Fruit fly (Drosophila melanogaster) whole organism, embryonic: ENCODE data around the gene mmy.

Experiments
- BtbVII ChIP-seq: fragments of 200-800 bp; sonication (Bioruptor generic); optimal IDR thresholded peaks from 3 replicates; lab custom pipeline; 2017; ENCODE audit warnings: missing biosample characterization, mild to moderate bottlenecking, missing genetic modification characterization
- CG12219 ChIP-seq: fragments of 200-800 bp; sonication (Bioruptor generic); optimal IDR thresholded peaks from 3 replicates; lab custom pipeline; 2018; ENCODE audit warnings: missing biosample characterization, mild to moderate bottlenecking, missing genetic modification characterization
- CG1233 ChIP-seq: fragments of 200-800 bp; sonication (Bioruptor generic); optimal IDR thresholded peaks from 4 replicates; lab custom pipeline; 2018; ENCODE audit warnings: missing biosample characterization, mild to moderate bottlenecking, missing genetic modification characterization
- CG15011 ChIP-seq: fragments of 200-800 bp; sonication (Bioruptor generic); optimal IDR thresholded peaks from 3 replicates; lab custom pipeline; 2018; ENCODE audit warnings: missing biosample characterization, mild to moderate bottlenecking, missing genetic modification characterization
- CG15514 ChIP-seq: fragments of 200-800 bp; sonication (Bioruptor generic); optimal IDR thresholded peaks from 3 replicates; lab custom pipeline; 2017; ENCODE audit warnings: missing biosample characterization, missing genetic modification characterization, mild to moderate bottlenecking, moderate library complexity, missing genetic modification reagents
- CG17802 ChIP-seq: fragments of 200-800 bp; sonication (Bioruptor generic); optimal IDR thresholded peaks from 2 replicates; lab custom pipeline; 2018; ENCODE audit warnings: missing biosample characterization, mild to moderate bottlenecking, missing genetic modification characterization, moderate library complexity
- CG2116 ChIP-seq: fragments of 200-800 bp; sonication (Bioruptor generic); optimal IDR thresholded peaks from 3 replicates; lab custom pipeline; 2018; ENCODE audit warnings: missing biosample characterization, mild to moderate bottlenecking, missing genetic modification characterization
- CG31388 ChIP-seq: fragments of 200-800 bp; sonication (Bioruptor generic); optimal IDR thresholded peaks from 2 replicates; lab custom pipeline; 2016; ENCODE audit warnings: missing biosample characterization, missing genetic modification characterization
- CG42726 ChIP-seq: fragments of 200-800 bp; sonication (Bioruptor generic); IDR thresholded peaks from 2 replicates; pipeline ENCODE4 v1.3.6; 2022; ENCODE audit warnings: missing biosample characterization, missing genetic modification characterization; ENCODE audit not compliant: partially characterized antibody
- CG4404 ChIP-seq: fragments of 200-800 bp; sonication (Bioruptor generic); IDR thresholded peaks from 2 replicates; pipeline ENCODE4 v1.3.6; 2022; ENCODE audit warnings: missing biosample characterization, missing genetic modification characterization
- CG5953 ChIP-seq: fragments of 200-800 bp; sonication (Bioruptor generic); IDR thresholded peaks from 2 replicates; pipeline ENCODE4 v1.3.6; 2022; ENCODE audit warnings: missing biosample characterization, missing genetic modification characterization
- CG6654 ChIP-seq: fragments of 200-800 bp; sonication (Bioruptor generic); optimal IDR thresholded peaks from 2 replicates; lab custom pipeline; 2017; ENCODE audit warnings: missing biosample characterization, mild to moderate bottlenecking, missing genetic modification characterization
- CG6689 ChIP-seq: fragments of 200-800 bp; sonication (Bioruptor generic); IDR thresholded peaks from 2 replicates; pipeline ENCODE4 v1.3.6; 2022; ENCODE audit warnings: missing biosample characterization, missing genetic modification characterization
- CG6765 ChIP-seq: fragments of 200-800 bp; sonication (Bioruptor generic); optimal IDR thresholded peaks from 3 replicates; lab custom pipeline; 2017; ENCODE audit warnings: missing biosample characterization, mild to moderate bottlenecking, missing genetic modification characterization
- CG6813 ChIP-seq: fragments of 200-800 bp; sonication (Bioruptor generic); optimal IDR thresholded peaks from 2 replicates; lab custom pipeline; 2017; ENCODE audit warnings: missing biosample characterization, missing genetic modification characterization, mild to moderate bottlenecking, moderate library complexity, missing genetic modification reagents
- CG7271 ChIP-seq: fragments of 200-800 bp; sonication (Bioruptor generic); optimal IDR thresholded peaks from 2 replicates; lab custom pipeline; 2018; ENCODE audit warnings: missing biosample characterization, mild to moderate bottlenecking, missing genetic modification characterization, moderate library complexity
- CG9817 ChIP-seq: fragments of 200-800 bp; sonication (Bioruptor generic); optimal IDR thresholded peaks from 2 replicates; lab custom pipeline; 2018; ENCODE audit warnings: missing biosample characterization, mild to moderate bottlenecking, missing genetic modification characterization, moderate library complexity
- D19A ChIP-seq: fragments of 200-800 bp; optimal IDR thresholded peaks from 3 replicates; lab custom pipeline; 2019; ENCODE audit warnings: missing biosample characterization, mild to moderate bottlenecking, missing genetic modification characterization, moderate library complexity
- Dfd ChIP-seq, 2 experiments: fragments of >200 bp; optimal IDR thresholded peaks; 2 replicates each; lab custom pipeline; 2017; ENCODE audit warnings: missing biosample characterization in 2 of 2, missing genetic modification characterization in 2 of 2
- GATAe ChIP-seq: fragments of 200-800 bp; sonication (Bioruptor generic); conservative IDR thresholded peaks from 2 replicates; pipeline ENCODE4 v1.3.6; 2022; ENCODE audit warnings: missing biosample characterization, missing genetic modification characterization
- Gsc ChIP-seq: fragments of 200-800 bp; sonication (Bioruptor generic); IDR thresholded peaks from 2 replicates; pipeline ENCODE4 v1.3.6; 2022; ENCODE audit warnings: missing biosample characterization, missing genetic modification characterization
- HmgZ ChIP-seq: fragments of 200-800 bp; sonication (Bioruptor generic); optimal IDR thresholded peaks from 2 replicates; lab custom pipeline; 2018; ENCODE audit warnings: missing biosample characterization, mild to moderate bottlenecking, missing genetic modification characterization
- Hmx ChIP-seq: fragments of 200-800 bp; sonication (Bioruptor generic); optimal IDR thresholded peaks from 2 replicates; lab custom pipeline; 2016; ENCODE audit warnings: missing biosample characterization, missing genetic modification characterization
- Hr3 ChIP-seq: fragments of 200-800 bp; sonication (Bioruptor generic); optimal IDR thresholded peaks from 3 replicates; lab custom pipeline; 2016; ENCODE audit warnings: missing biosample characterization, missing genetic modification characterization
- MBD-R2 ChIP-seq: fragments of 200-800 bp; sonication (Bioruptor generic); IDR thresholded peaks from 2 replicates; pipeline ENCODE4 v1.3.6; 2022; ENCODE audit warnings: missing biosample characterization, missing genetic modification characterization
- Max ChIP-seq: fragments of 200-800 bp; sonication (Bioruptor generic); optimal IDR thresholded peaks from 2 replicates; lab custom pipeline; 2016; ENCODE audit warnings: missing biosample characterization, mild to moderate bottlenecking, missing genetic modification characterization
- NfI ChIP-seq: fragments of 200-800 bp; sonication (Bioruptor generic); optimal IDR thresholded peaks from 3 replicates; lab custom pipeline; 2018; ENCODE audit warnings: missing biosample characterization, mild to moderate bottlenecking, missing genetic modification characterization, moderate library complexity
- Opbp ChIP-seq: fragments of 200-800 bp; sonication (Bioruptor generic); IDR thresholded peaks from 3 replicates; pipeline ENCODE4 v1.3.6; 2022; ENCODE audit warnings: missing biosample characterization, missing genetic modification characterization; ENCODE audit not compliant: partially characterized antibody
- Rx ChIP-seq: fragments of 200-800 bp; sonication (Bioruptor generic); IDR thresholded peaks from 2 replicates; pipeline ENCODE4 v1.3.6; 2022; ENCODE audit warnings: missing biosample characterization, missing genetic modification characterization
- ap ChIP-seq: fragments of 200-800 bp; sonication (Bioruptor generic); IDR thresholded peaks from 2 replicates; pipeline ENCODE4 v1.3.6; 2022; ENCODE audit warnings: missing biosample characterization, missing genetic modification characterization
- ara ChIP-seq: fragments of 200-800 bp; sonication (Bioruptor generic); IDR thresholded peaks from 2 replicates; pipeline ENCODE4 v1.3.6; 2022; ENCODE audit warnings: missing biosample characterization, missing genetic modification characterization
- caup ChIP-seq: fragments of 200-800 bp; sonication (Bioruptor generic); optimal IDR thresholded peaks from 3 replicates; lab custom pipeline; 2017; ENCODE audit warnings: missing biosample characterization, mild to moderate bottlenecking, missing genetic modification characterization, moderate library complexity; ENCODE audit not compliant: severe bottlenecking
- eve ChIP-seq, 2 experiments: fragments of >200 bp; optimal IDR thresholded peaks; 2 replicates each; lab custom pipeline; 2017; ENCODE audit warnings: missing biosample characterization in 2 of 2, missing genetic modification characterization in 2 of 2
- fd3F ChIP-seq: fragments of 200-800 bp; sonication (Bioruptor generic); optimal IDR thresholded peaks from 2 replicates; lab custom pipeline; 2018; ENCODE audit warnings: missing biosample characterization, mild to moderate bottlenecking, missing genetic modification characterization, moderate library complexity
- fru ChIP-seq: fragments of >200 bp; optimal IDR thresholded peaks from 2 replicates; lab custom pipeline; 2017
- grn ChIP-seq: fragments of 200-800 bp; sonication (Bioruptor generic); optimal IDR thresholded peaks from 3 replicates; lab custom pipeline; 2017; ENCODE audit warnings: missing biosample characterization, missing genetic modification characterization
- gro ChIP-seq: fragments of 200-800 bp; sonication (Bioruptor generic); optimal IDR thresholded peaks from 2 replicates; lab custom pipeline; 2016; ENCODE audit warnings: missing biosample characterization, missing genetic modification characterization
- hkb ChIP-seq, 2 experiments: fragments of 200-800 bp in 1 of 2; fragments of >200 bp in 1 of 2; sonication (Bioruptor generic) in 1 of 2; IDR thresholded peaks in 1 of 2; optimal IDR thresholded peaks in 1 of 2; 2 replicates each; pipeline versions ENCODE4 v1.3.6 to Lab custom; 2017 to 2022; ENCODE audit warnings: missing biosample characterization in 1 of 2, missing genetic modification characterization in 1 of 2
- insv ChIP-seq, 2 experiments: fragments of 200-800 bp; sonication (Bioruptor generic); optimal IDR thresholded peaks; 3 replicates each; lab custom pipeline; 2016 to 2018; ENCODE audit warnings: missing biosample characterization in 2 of 2, missing genetic modification characterization in 2 of 2
- jigr1 ChIP-seq: fragments of 200-800 bp; sonication (Bioruptor generic); IDR thresholded peaks from 3 replicates; pipeline ENCODE4 v1.3.6; 2022; ENCODE audit warnings: missing biosample characterization, missing genetic modification characterization
- kah ChIP-seq: fragments of 200-800 bp; sonication (Bioruptor generic); optimal IDR thresholded peaks from 2 replicates; lab custom pipeline; 2018; ENCODE audit warnings: missing biosample characterization, mild to moderate bottlenecking, missing genetic modification characterization
- nerfin-1 ChIP-seq: fragments of 200-800 bp; sonication (Bioruptor generic); optimal IDR thresholded peaks from 3 replicates; lab custom pipeline; 2019; ENCODE audit warnings: missing biosample characterization, mild to moderate bottlenecking, missing genetic modification characterization, moderate library complexity
- odd ChIP-seq: fragments of 200-800 bp; sonication (Bioruptor generic); optimal IDR thresholded peaks from 2 replicates; lab custom pipeline; 2017; ENCODE audit warnings: missing biosample characterization, mild to moderate bottlenecking, missing genetic modification characterization
- p53 ChIP-seq: fragments of 200-800 bp; sonication (Bioruptor generic); optimal IDR thresholded peaks from 2 replicates; lab custom pipeline; 2016; ENCODE audit warnings: missing biosample characterization, missing genetic modification characterization
- salm ChIP-seq: fragments of 200-800 bp; sonication (Bioruptor generic); optimal IDR thresholded peaks from 2 replicates; lab custom pipeline; 2018; ENCODE audit warnings: missing biosample characterization, mild to moderate bottlenecking, missing genetic modification characterization
- sens ChIP-seq: fragments of 200-800 bp; sonication (Bioruptor generic); peaks from one replicate; lab custom pipeline; 2016; ENCODE audit warnings: missing biosample characterization, missing genetic modification characterization
- seq ChIP-seq: fragments of 200-800 bp; sonication (Bioruptor generic); IDR thresholded peaks from 2 replicates; pipeline ENCODE4 v1.3.6; 2022; ENCODE audit warnings: missing biosample characterization, missing genetic modification characterization
- slbo ChIP-seq: fragments of 200-800 bp; sonication (Bioruptor generic); IDR thresholded peaks from 2 replicates; pipeline ENCODE4 v1.3.6; 2022; ENCODE audit warnings: missing biosample characterization, missing genetic modification characterization
- sug ChIP-seq: fragments of 200-800 bp; optimal IDR thresholded peaks from 2 replicates; lab custom pipeline; 2019; ENCODE audit warnings: missing biosample characterization, mild to moderate bottlenecking, missing genetic modification characterization, moderate library complexity
- zen2 ChIP-seq: fragments of 200-800 bp; sonication (Bioruptor generic); IDR thresholded peaks from 3 replicates; pipeline ENCODE4 v1.3.6; 2022; ENCODE audit warnings: missing biosample characterization, missing genetic modification characterization; ENCODE audit not compliant: partially characterized antibody

Gene mmy

DNA sequence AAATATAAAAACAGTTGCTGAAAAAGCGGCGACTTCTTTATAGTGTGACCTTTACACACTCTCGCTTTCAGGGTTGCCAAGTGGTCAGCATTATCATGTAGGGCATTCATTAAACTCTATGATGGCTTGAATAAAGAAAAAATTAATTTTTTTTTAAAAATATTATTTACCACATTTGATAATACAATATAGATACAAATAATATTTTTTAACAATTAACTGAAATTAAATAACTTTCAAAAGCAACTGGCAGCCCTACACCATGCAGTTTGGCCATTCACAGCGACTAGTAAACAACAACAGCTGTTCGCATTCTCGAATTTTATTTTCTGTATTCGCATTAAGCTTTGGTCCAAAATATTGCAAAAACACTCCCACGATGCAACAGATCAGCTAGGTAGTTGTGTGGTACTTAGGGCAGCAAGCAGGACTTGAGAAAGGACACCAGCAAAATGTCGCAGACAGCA, 17.1 kb upstream of the mmy start, which contains the start of the genes Phf5a and CG31638 (continued):
- TF ChIP-seq ap = peak; percentile 66; the same call in 1 of the 2 replicates
- peak; percentile 62 for TF ChIP-seq NfI (GFP tag; lab: Kevin White, UChicago)
- peak; percentile 88 for TF ChIP-seq CG17802 (tag; lab: Kevin White, UChicago)
- TF ChIP-seq CG1233 = peak; percentile 95
- peak; percentile 72 for TF ChIP-seq odd (GFP tag; lab: Kevin White, UChicago)
- peak; percentile 78 for TF ChIP-seq CG2116 (GFP tag; lab: Kevin White, UChicago)
- peak; percentile 59 for TF ChIP-seq fd3F
- TF ChIP-seq salm (tag; lab: Kevin White, UChicago) = peak; percentile 20
- peak; percentile 95 for TF ChIP-seq CG7271
- TF ChIP-seq p53 (GFP tag; lab: Kevin White, UChicago) = no peak
- peak; percentile 78 for TF ChIP-seq kah (GFP tag; lab: Kevin White, UChicago)
- TF ChIP-seq BtbVII (GFP tag; lab: Kevin White, UChicago) = peak; percentile 87
- no peak for TF ChIP-seq eve (GFP tag; optimal IDR thresholded peaks at IDR 0.05; lab: Kevin White, UChicago)
- peak; percentile 97 for TF ChIP-seq CG4404 (GFP tag; lab: Robert Waterston, UW)
- no peak for TF ChIP-seq zen2 (GFP tag; lab: Robert Waterston, UW)
- TF ChIP-seq CG31388 (GFP tag; lab: Kevin White, UChicago) = peak; percentile 48
- TF ChIP-seq CG6813 (GFP tag; lab: Kevin White, UChicago) = peak; percentile 92
- peak; percentile 97 for TF ChIP-seq HmgZ
- peak; percentile 78 for TF ChIP-seq CG6654 (GFP tag; lab: Kevin White, UChicago)
- no peak for TF ChIP-seq CG5953 (GFP tag; lab: Robert Waterston, UW)
- TF ChIP-seq hkb (optimal IDR thresholded peaks at IDR 0.05; lab: Kevin White, UChicago) = no peak
- TF ChIP-seq hkb (GFP tag; IDR thresholded peaks at IDR 0.05; lab: Robert Waterston, UW) = peak; percentile 73
- peak; percentile 87 for TF ChIP-seq CG15514
- TF ChIP-seq ara (GFP tag; lab: Robert Waterston, UW) = peak; percentile 95
- peak; percentile 81 for TF ChIP-seq CG6765 (GFP tag; lab: Kevin White, UChicago)
- peak; percentile 82 for TF ChIP-seq CG9817 (tag; lab: Kevin White, UChicago)
- TF ChIP-seq slbo (GFP tag; lab: Robert Waterston, UW) = peak; percentile 96
- no peak for TF ChIP-seq CG42726 (GFP tag; lab: Robert Waterston, UW)
- TF ChIP-seq sug = peak; percentile 66
- TF ChIP-seq grn (GFP tag; lab: Kevin White, UChicago) = no peak
- peak; percentile 87 for TF ChIP-seq Gsc (GFP tag; lab: Robert Waterston, UW)
- peak; percentile 86 for TF ChIP-seq sens (GFP tag; lab: Kevin White, UChicago)
- peak; percentile 97 for TF ChIP-seq CG6689 (GFP tag; lab: Robert Waterston, UW)
- peak; percentile 17; the same call in 1 of the 3 replicates for TF ChIP-seq Opbp
- TF ChIP-seq MBD-R2 = peak; percentile 90
- peak; percentile 18 for TF ChIP-seq Hmx (GFP tag; lab: Kevin White, UChicago)
- TF ChIP-seq gro (GFP tag; lab: Kevin White, UChicago) = no peak
- peak; percentile 91 for TF ChIP-seq GATAe (GFP tag; lab: Robert Waterston, UW)
- TF ChIP-seq nerfin-1 (tag; lab: Kevin White, UChicago) = peak; percentile 91
- TF ChIP-seq CG12219 (GFP tag; lab: Kevin White, UChicago) = peak; percentile 83
- TF ChIP-seq D19A (tag; lab: Kevin White, UChicago) = peak; percentile 54
- TF ChIP-seq CG15011 (GFP tag; lab: Kevin White, UChicago) = peak; percentile 82
- peak; percentile 62 for TF ChIP-seq Max (GFP tag; lab: Kevin White, UChicago)
- TF ChIP-seq fru (lab: Kevin White, UChicago) = no peak
- peak; percentile 79 for TF ChIP-seq seq (GFP tag; lab: Robert Waterston, UW)
- TF ChIP-seq jigr1 (GFP tag; lab: Robert Waterston, UW) = peak; percentile 93
- TF ChIP-seq insv (GFP tag; optimal IDR thresholded peaks at IDR 0.05; lab: Kevin White, UChicago) = peak in 1 of 2 experiments; percentile 19
- peak; percentile 94 for TF ChIP-seq Rx (GFP tag; lab: Robert Waterston, UW)
- peak; percentile 83 for TF ChIP-seq caup (GFP tag; lab: Kevin White, UChicago)
- TF ChIP-seq Hr3 (GFP tag; lab: Kevin White, UChicago) = peak; percentile 98
- no peak for TF ChIP-seq Dfd (GFP tag; optimal IDR thresholded peaks at IDR 0.05; lab: Kevin White, UChicago)
